Fruit fly (Drosophila melanogaster) whole organism, embryonic: Measurements from ENCODE around the gene CG17177.

Experiments
- ATbp ChIP-seq: fragments of 200-800 bp; sonication (Bioruptor generic); optimal IDR thresholded peaks from 2 replicates; lab custom pipeline; 2017; ENCODE audit warnings: missing biosample characterization, mild to moderate bottlenecking, missing genetic modification characterization, missing genetic modification reagents
- CG10543 ChIP-seq: fragments of 200-800 bp; sonication (Bioruptor generic); optimal IDR thresholded peaks from 3 replicates; lab custom pipeline; 2017; ENCODE audit warnings: missing biosample characterization, mild to moderate bottlenecking, missing genetic modification characterization, moderate library complexity
- CG11398 ChIP-seq: fragments of 200-800 bp; sonication (Bioruptor generic); optimal IDR thresholded peaks from 2 replicates; lab custom pipeline; 2016; ENCODE audit warnings: missing biosample characterization, missing genetic modification characterization
- CG11504 ChIP-seq: fragments of 200-800 bp; sonication (Bioruptor generic); optimal IDR thresholded peaks from 3 replicates; lab custom pipeline; 2019; ENCODE audit warnings: missing biosample characterization, mild to moderate bottlenecking, missing genetic modification characterization, moderate library complexity
- CG12155 ChIP-seq: fragments of 200-800 bp; sonication (Bioruptor generic); optimal IDR thresholded peaks from 3 replicates; lab custom pipeline; 2016; ENCODE audit warnings: missing biosample characterization, missing genetic modification characterization
- CG12236 ChIP-seq: fragments of 200-800 bp; sonication (Bioruptor generic); optimal IDR thresholded peaks from 2 replicates; lab custom pipeline; 2016; ENCODE audit warnings: missing biosample characterization, missing genetic modification characterization
- CG14050 ChIP-seq: fragments of 200-800 bp; sonication (Bioruptor generic); IDR thresholded peaks from 3 replicates; pipeline ENCODE4 v1.3.6; 2022; ENCODE audit warnings: missing biosample characterization, missing genetic modification characterization
- CG14441 ChIP-seq: fragments of 200-800 bp; sonication (Bioruptor generic); IDR thresholded peaks from 2 replicates; pipeline ENCODE4 v1.3.6; 2022; ENCODE audit warnings: missing biosample characterization, missing genetic modification characterization
- CG14710 ChIP-seq: fragments of 200-800 bp; sonication (Bioruptor generic); optimal IDR thresholded peaks from 3 replicates; lab custom pipeline; 2019; ENCODE audit warnings: missing biosample characterization, mild to moderate bottlenecking, missing genetic modification characterization, moderate library complexity
- CG15696 ChIP-seq: fragments of 200-800 bp; sonication (Bioruptor generic); optimal IDR thresholded peaks from 2 replicates; lab custom pipeline; 2019; ENCODE audit warnings: missing biosample characterization, mild to moderate bottlenecking, missing genetic modification characterization, moderate library complexity
- CG4282 ChIP-seq: fragments of 200-800 bp; sonication (Bioruptor generic); optimal IDR thresholded peaks from 2 replicates; lab custom pipeline; 2016; ENCODE audit warnings: missing biosample characterization, missing genetic modification characterization
- CG4730 ChIP-seq: fragments of 200-800 bp; sonication (Bioruptor generic); IDR thresholded peaks from 2 replicates; pipeline ENCODE4 v1.3.6; 2022; ENCODE audit warnings: missing biosample characterization, missing genetic modification characterization
- CG7271 ChIP-seq: fragments of 200-800 bp; sonication (Bioruptor generic); optimal IDR thresholded peaks from 2 replicates; lab custom pipeline; 2018; ENCODE audit warnings: missing biosample characterization, mild to moderate bottlenecking, missing genetic modification characterization, moderate library complexity
- CG8290 ChIP-seq, 3 experiments: fragments of 200-800 bp; sonication (Bioruptor generic); optimal IDR thresholded peaks; 2 replicates each; lab custom pipeline; 2016 to 2019; ENCODE audit warnings: missing biosample characterization in 3 of 3, missing genetic modification characterization in 3 of 3, mild to moderate bottlenecking in 2 of 3, moderate library complexity in 1 of 3
- CG9727 ChIP-seq: fragments of 200-800 bp; sonication (Bioruptor generic); optimal IDR thresholded peaks from 3 replicates; lab custom pipeline; 2017; ENCODE audit warnings: missing biosample characterization, mild to moderate bottlenecking, missing genetic modification characterization
- Chrac-16 ChIP-seq: fragments of 200-800 bp; sonication (Bioruptor generic); optimal IDR thresholded peaks from 3 replicates; lab custom pipeline; 2016; ENCODE audit warnings: missing biosample characterization, missing genetic modification characterization
- Ets97D ChIP-seq: fragments of 200-800 bp; sonication (Bioruptor generic); optimal IDR thresholded peaks from 3 replicates; lab custom pipeline; 2016; ENCODE audit warnings: missing biosample characterization, missing genetic modification characterization
- Fer1 ChIP-seq: fragments of 200-800 bp; sonication (Bioruptor generic); optimal IDR thresholded peaks from 2 replicates; lab custom pipeline; 2017; ENCODE audit warnings: missing biosample characterization, mild to moderate bottlenecking, missing genetic modification characterization
- H2.0 ChIP-seq: fragments of 200-800 bp; sonication (Bioruptor generic); IDR thresholded peaks from 2 replicates; pipeline ENCODE4 v1.3.6; 2022; ENCODE audit warnings: missing biosample characterization, missing genetic modification characterization
- HLH54F ChIP-seq: fragments of 200-800 bp; sonication (Bioruptor generic); optimal IDR thresholded peaks from 3 replicates; lab custom pipeline; 2016; ENCODE audit warnings: missing biosample characterization, missing genetic modification characterization
- Hr3 ChIP-seq: fragments of 200-800 bp; sonication (Bioruptor generic); optimal IDR thresholded peaks from 3 replicates; lab custom pipeline; 2016; ENCODE audit warnings: missing biosample characterization, missing genetic modification characterization
- Kr ChIP-seq: fragments of 200-800 bp; sonication (Bioruptor generic); optimal IDR thresholded peaks from 2 replicates; lab custom pipeline; 2017; ENCODE audit warnings: missing biosample characterization, mild to moderate bottlenecking, missing genetic modification characterization
- Lhr ChIP-seq: fragments of 200-800 bp; sonication (Bioruptor generic); optimal IDR thresholded peaks from 3 replicates; lab custom pipeline; 2017; ENCODE audit warnings: mild to moderate bottlenecking, missing biosample characterization, missing genetic modification reagents, missing genetic modification characterization
- Mrtf ChIP-seq: fragments of 200-800 bp; sonication (Bioruptor generic); IDR thresholded peaks from 3 replicates; pipeline ENCODE4 v1.3.6; 2022; ENCODE audit warnings: missing biosample characterization, missing genetic modification characterization
- NC2β ChIP-seq: fragments of 200-800 bp; sonication (Bioruptor generic); optimal IDR thresholded peaks from 2 replicates; lab custom pipeline; 2016; ENCODE audit warnings: missing biosample characterization, missing genetic modification characterization
- NK7.1 ChIP-seq: fragments of 200-800 bp; sonication (Bioruptor generic); optimal IDR thresholded peaks from 3 replicates; lab custom pipeline; 2016; ENCODE audit warnings: missing biosample characterization, missing genetic modification characterization
- Oaz ChIP-seq: fragments of 200-800 bp; sonication (Bioruptor generic); IDR thresholded peaks from 2 replicates; pipeline ENCODE4 v1.3.6; 2022; ENCODE audit warnings: missing biosample characterization, missing genetic modification characterization
- Rfx ChIP-seq: fragments of 200-800 bp; sonication (Bioruptor generic); IDR thresholded peaks from 2 replicates; pipeline ENCODE4 v1.3.6; 2022; ENCODE audit warnings: missing biosample characterization, missing genetic modification characterization
- Vsx1 ChIP-seq: fragments of 200-800 bp; sonication (Bioruptor generic); optimal IDR thresholded peaks from 2 replicates; lab custom pipeline; 2017; ENCODE audit warnings: missing biosample characterization, mild to moderate bottlenecking, missing genetic modification characterization, missing genetic modification reagents
- al ChIP-seq: fragments of 200-800 bp; sonication (Bioruptor generic); IDR thresholded peaks from 2 replicates; pipeline ENCODE4 v1.3.6; 2022; ENCODE audit warnings: missing biosample characterization, missing genetic modification characterization
- bcd ChIP-seq: fragments of 200-800 bp; sonication (Bioruptor generic); optimal IDR thresholded peaks from 2 replicates; lab custom pipeline; 2017; ENCODE audit warnings: missing biosample characterization, mild to moderate bottlenecking, missing genetic modification characterization
- chinmo ChIP-seq: fragments of 200-800 bp; sonication (Bioruptor generic); IDR thresholded peaks from 4 replicates; pipeline ENCODE4 v1.3.6; 2022; ENCODE audit warnings: missing biosample characterization, missing genetic modification characterization; ENCODE audit not compliant: partially characterized antibody
- corto ChIP-seq: fragments of 200-800 bp; sonication (Bioruptor generic); optimal IDR thresholded peaks from 2 replicates; lab custom pipeline; 2016; ENCODE audit warnings: missing biosample characterization, mild to moderate bottlenecking, missing genetic modification characterization, moderate library complexity
- dysf ChIP-seq: fragments of 200-800 bp; sonication (Bioruptor generic); IDR thresholded peaks from 3 replicates; pipeline ENCODE4 v1.3.6; 2022; ENCODE audit warnings: missing biosample characterization, missing genetic modification characterization
- ftz-f1 ChIP-seq: fragments of 200-800 bp; sonication (Bioruptor generic); optimal IDR thresholded peaks from 2 replicates; lab custom pipeline; 2016; ENCODE audit warnings: missing biosample characterization, missing genetic modification characterization
- gsb-n ChIP-seq: fragments of 200-800 bp; sonication (Bioruptor generic); optimal IDR thresholded peaks from 3 replicates; lab custom pipeline; 2018; ENCODE audit warnings: missing biosample characterization, mild to moderate bottlenecking, missing genetic modification characterization
- gt ChIP-seq: fragments of 200-800 bp; sonication (Bioruptor generic); IDR thresholded peaks from 2 replicates; pipeline ENCODE4 v1.3.6; 2022; ENCODE audit warnings: missing biosample characterization, missing genetic modification characterization
- hkb ChIP-seq, 2 experiments: fragments of 200-800 bp in 1 of 2; fragments of >200 bp in 1 of 2; sonication (Bioruptor generic) in 1 of 2; IDR thresholded peaks in 1 of 2; optimal IDR thresholded peaks in 1 of 2; 2 replicates each; pipeline versions ENCODE4 v1.3.6 to Lab custom; 2017 to 2022; ENCODE audit warnings: missing biosample characterization in 1 of 2, missing genetic modification characterization in 1 of 2
- kni ChIP-seq: fragments of 200-800 bp; sonication (Bioruptor generic); optimal IDR thresholded peaks from 3 replicates; lab custom pipeline; 2017; ENCODE audit warnings: mild to moderate bottlenecking, missing biosample characterization, missing genetic modification reagents, missing genetic modification characterization
- luna ChIP-seq: fragments of 200-800 bp; sonication (Bioruptor generic); optimal IDR thresholded peaks from 2 replicates; lab custom pipeline; 2016; ENCODE audit warnings: missing biosample characterization, missing genetic modification characterization
- mirr ChIP-seq: fragments of 200-800 bp; sonication (Bioruptor generic); optimal IDR thresholded peaks from 3 replicates; lab custom pipeline; 2018; ENCODE audit warnings: missing biosample characterization, mild to moderate bottlenecking, missing genetic modification characterization
- pho ChIP-seq: fragments of 200-800 bp; sonication (Bioruptor generic); optimal IDR thresholded peaks from 2 replicates; lab custom pipeline; 2016; ENCODE audit warnings: missing biosample characterization, missing genetic modification characterization
- sc ChIP-seq, 3 experiments: fragments of >200 bp in 2 of 3; fragments of 200-800 bp in 1 of 3; sonication (Bioruptor generic) in 1 of 3; optimal IDR thresholded peaks; 2 replicates in 2 of 3; 3 replicates in 1 of 3; lab custom pipeline; 2017; ENCODE audit warnings: mild to moderate bottlenecking in 1 of 3, missing biosample characterization in 1 of 3, missing genetic modification characterization in 1 of 3, missing genetic modification reagents in 1 of 3
- so ChIP-seq: fragments of 200-800 bp; sonication (Bioruptor generic); IDR thresholded peaks from 3 replicates; pipeline ENCODE4 v1.3.6; 2022; ENCODE audit warnings: missing biosample characterization, missing genetic modification characterization
- tap ChIP-seq: fragments of 200-800 bp; optimal IDR thresholded peaks from 3 replicates; lab custom pipeline; 2019; ENCODE audit warnings: missing biosample characterization, mild to moderate bottlenecking, missing genetic modification characterization, moderate library complexity
- tna ChIP-seq: fragments of 200-800 bp; sonication (Bioruptor generic); IDR thresholded peaks from 2 replicates; pipeline ENCODE4 v1.3.6; 2022; ENCODE audit warnings: missing biosample characterization, missing genetic modification characterization; ENCODE audit not compliant: partially characterized antibody
- wek ChIP-seq: fragments of 200-800 bp; sonication (Bioruptor generic); optimal IDR thresholded peaks from 3 replicates; lab custom pipeline; 2018; ENCODE audit warnings: missing biosample characterization, mild to moderate bottlenecking, missing genetic modification characterization, moderate library complexity
- z ChIP-seq: fragments of 200-800 bp; sonication (Bioruptor generic); IDR thresholded peaks from 3 replicates; pipeline ENCODE4 v1.3.6; 2022; ENCODE audit warnings: missing biosample characterization, missing genetic modification characterization

CG17177 gene

DNA sequence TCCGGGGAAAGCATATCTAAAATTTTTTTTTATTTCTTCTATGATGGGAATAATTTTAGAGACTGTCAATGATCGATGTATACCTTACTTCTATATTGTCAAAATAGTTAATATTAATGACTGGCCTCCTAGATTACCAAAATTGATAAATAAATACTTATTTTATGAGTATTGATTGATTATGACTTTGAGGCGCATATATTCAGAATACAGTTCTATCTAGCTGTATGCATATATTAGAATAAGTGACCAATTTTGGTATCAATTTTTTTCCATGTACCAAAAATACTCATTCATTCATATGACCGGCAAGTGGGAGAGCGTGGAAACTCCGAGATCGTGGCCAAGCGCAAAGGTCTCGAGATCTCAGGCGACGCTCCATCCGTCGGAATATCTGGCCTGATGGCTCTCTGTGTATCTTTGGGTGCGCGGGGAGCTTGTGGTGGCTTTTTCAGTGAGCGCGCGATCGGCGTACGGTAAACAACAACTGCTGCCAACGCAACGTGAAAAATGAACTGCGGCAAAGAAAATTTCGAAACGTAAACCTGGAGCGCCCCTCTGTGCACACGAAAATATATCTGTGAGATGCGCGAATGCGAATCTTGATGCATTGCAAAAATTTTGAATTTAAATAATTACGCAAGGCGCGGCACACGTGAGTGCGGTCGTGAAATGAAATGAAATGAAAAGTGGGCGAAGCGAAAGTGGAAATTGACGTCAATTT, 28.9 kb downstream of the CG17177 start, which contains the start of the genes CG43121 and ome (continued):
- TF ChIP-seq mirr (GFP tag; lab: Kevin White, UChicago) (peak; percentile 21), CG11504 (tag; lab: Kevin White, UChicago) (no peak), tna (no peak), CG4730 (GFP tag; lab: Robert Waterston, UW) (no peak), CG4282 (GFP tag; lab: Kevin White, UChicago) (no peak), CG9727 (no peak), Kr (GFP tag; lab: Kevin White, UChicago) (no peak), z (GFP tag; lab: Robert Waterston, UW) (peak; percentile 59; the same call in 1 of the 3 replicates), gsb-n (tag; lab: Kevin White, UChicago) (no peak), al (no peak), Hr3 (no peak), ftz-f1 (GFP tag; lab: Kevin White, UChicago) (peak; percentile 13), CG7271 (tag; lab: Kevin White, UChicago) (no peak), wek (peak; percentile 14), CG14710 (no peak), Rfx (GFP tag; lab: Robert Waterston, UW) (no peak), Oaz (GFP tag; lab: Robert Waterston, UW) (no peak), HLH54F (GFP tag; lab: Kevin White, UChicago) (no peak), CG14050 (GFP tag; lab: Robert Waterston, UW) (no peak), H2.0 (GFP tag; lab: Robert Waterston, UW) (no peak), pho (GFP tag; lab: Kevin White, UChicago) (no peak), Ets97D (GFP tag; lab: Kevin White, UChicago) (no peak), NC2β (GFP tag; lab: Kevin White, UChicago) (peak; percentile 9), bcd (GFP tag; lab: Kevin White, UChicago) (no peak), Fer1 (GFP tag; lab: Kevin White, UChicago) (peak; percentile 43), Vsx1 (GFP tag; lab: Kevin White, UChicago) (no peak), Chrac-16 (GFP tag; lab: Kevin White, UChicago) (no peak), NK7.1 (GFP tag; lab: Kevin White, UChicago) (no peak), so (GFP tag; lab: Robert Waterston, UW) (peak; percentile 51; the same call in 1 of the 3 replicates), gt (GFP tag; lab: Robert Waterston, UW) (no peak), CG10543 (GFP tag; lab: Kevin White, UChicago) (peak; percentile 83), CG15696 (no peak), corto (no peak), ATbp (GFP tag; lab: Kevin White, UChicago) (peak; percentile 17), hkb (optimal IDR thresholded peaks at IDR 0.05; lab: Kevin White, UChicago) (no peak), hkb (GFP tag; IDR thresholded peaks at IDR 0.05; lab: Robert Waterston, UW) (peak; percentile 58; the same call in 1 of the 2 replicates), CG11398 (GFP tag; lab: Kevin White, UChicago) (peak; percentile 10), CG12236 (GFP tag; lab: Kevin White, UChicago) (no peak), kni (peak; percentile 3), tap (tag; lab: Kevin White, UChicago) (peak; percentile 35), sc (optimal IDR thresholded peaks at IDR 0.05; lab: Kevin White, UChicago) (no peak), sc (GFP tag; optimal IDR thresholded peaks at IDR 0.05; lab: Kevin White, UChicago) (no peak), CG12155 (no peak), CG14441 (GFP tag; lab: Robert Waterston, UW) (no peak), Mrtf (GFP tag; lab: Robert Waterston, UW) (no peak), CG8290 (GFP tag; optimal IDR thresholded peaks at IDR 0.05; lab: Kevin White, UChicago) (no peak), CG8290 (tag; optimal IDR thresholded peaks at IDR 0.05; lab: Kevin White, UChicago) (peak in 1 of 2 experiments; percentile 6), Lhr (no peak), dysf (GFP tag; lab: Robert Waterston, UW) (0 out of 3 replicates have a peak, but pooled peaks have one; percentile 10), luna (no peak), chinmo (GFP tag; lab: Robert Waterston, UW) (peak; percentile 68; the same call in 1 of the 4 replicates)
